Fruit fly (Drosophila melanogaster): ENCODE data around the gene Clic.
A peak's percentile ranks its signal among the peaks of the same experiment; 100 is the strongest.

Clic gene

DNA sequence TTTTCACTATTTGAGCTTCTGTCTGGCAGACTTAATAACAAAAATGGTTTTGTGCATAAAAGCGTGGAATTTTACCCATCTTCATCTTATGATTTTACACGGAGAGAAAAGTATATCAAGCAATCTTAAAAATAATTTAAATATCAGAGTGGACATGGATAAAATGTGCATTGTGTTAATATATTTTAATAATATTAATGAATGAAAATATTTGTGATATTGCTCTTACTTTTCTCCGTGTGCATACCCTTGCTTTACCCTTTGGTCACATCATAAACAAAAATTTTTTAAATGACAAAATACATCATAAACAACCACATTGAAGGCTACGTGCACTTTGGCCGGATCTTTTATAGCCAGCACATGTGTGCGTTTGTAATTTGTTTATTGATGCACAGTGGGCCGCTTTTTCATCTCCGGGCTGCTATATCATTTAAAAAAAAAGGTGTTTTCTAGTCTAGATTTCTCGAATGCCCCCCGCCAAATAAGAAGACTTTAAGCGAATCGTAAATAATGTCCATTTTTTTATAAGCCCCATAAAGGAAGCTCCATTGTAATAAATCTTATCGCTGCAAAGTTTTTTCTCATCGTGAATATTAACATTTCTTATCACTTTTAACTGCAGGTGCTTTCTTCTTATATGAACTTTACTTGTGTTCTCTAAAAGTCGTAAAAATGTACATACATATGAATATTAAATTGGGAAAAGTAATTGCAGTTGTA lies 57.5 kb downstream of the Clic start (continued):
- TF ChIP-seq dysf (GFP tag; IDR thresholded peaks at IDR 0.05) (peak; percentile 61; the same call in 2 of the 3 replicates), fd3F (GFP tag; optimal IDR thresholded peaks at IDR 0.05) (peak; percentile 32), pzg (GFP tag; optimal IDR thresholded peaks at IDR 0.05) (no peak), az2 (GFP tag; optimal IDR thresholded peaks at IDR 0.05) (peak; percentile 47), Rx (GFP tag; IDR thresholded peaks at IDR 0.05) (peak; percentile 8; the same call in 1 of the 2 replicates), CG13123 (GFP tag; optimal IDR thresholded peaks at IDR 0.05) (no peak), CG7745 (tag; optimal IDR thresholded peaks at IDR 0.05) (no peak), slp2 (GFP tag; optimal IDR thresholded peaks at IDR 0.05) (no peak), CG4424 (GFP tag; optimal IDR thresholded peaks at IDR 0.05) (peak; percentile 65), CG11504 (tag; optimal IDR thresholded peaks at IDR 0.05) (peak; percentile 74), CG42726 (GFP tag; IDR thresholded peaks at IDR 0.05; ENCODE audit: partially characterized antibody) (no peak), dm (GFP tag; optimal IDR thresholded peaks at IDR 0.05) (no peak), CG18011 (GFP tag; optimal IDR thresholded peaks at IDR 0.05) (no peak), D19B (GFP tag; optimal IDR thresholded peaks at IDR 0.05) (peak; percentile 8), CG6813 (GFP tag; optimal IDR thresholded peaks at IDR 0.05) (no peak), mam (GFP tag; optimal IDR thresholded peaks at IDR 0.05) (no peak), knrl (GFP tag; IDR thresholded peaks at IDR 0.05; ENCODE audit: partially characterized antibody) (no peak), CG8281 (tag; optimal IDR thresholded peaks at IDR 0.05) (peak; percentile 9), sug (tag; optimal IDR thresholded peaks at IDR 0.05) (peak; percentile 23), ATbp (GFP tag; optimal IDR thresholded peaks at IDR 0.05) (no peak), CG11456 (GFP tag; IDR thresholded peaks at IDR 0.05) (0 out of 3 replicates have a peak, but pooled peaks have one; percentile 38), so (GFP tag; IDR thresholded peaks at IDR 0.05) (0 out of 3 replicates have a peak, but pooled peaks have one; percentile 40), CG8388 (GFP tag; optimal IDR thresholded peaks at IDR 0.05) (peak; percentile 54), CG10366 (GFP tag; IDR thresholded peaks at IDR 0.05) (no peak), Nf-YB (GFP tag; optimal IDR thresholded peaks at IDR 0.05) (no peak), CG18764 (GFP tag; optimal IDR thresholded peaks at IDR 0.05) (no peak), CG12104 (GFP tag; optimal IDR thresholded peaks at IDR 0.05) (no peak), jumu (GFP tag; optimal IDR thresholded peaks at IDR 0.05) (no peak), Fer3 (tag; optimal IDR thresholded peaks at IDR 0.05) (peak; percentile 36), CG13775 (GFP tag; optimal IDR thresholded peaks at IDR 0.05) (peak; percentile 27), dimm (GFP tag; IDR thresholded peaks at IDR 0.05) (no peak), esg (GFP tag; conservative IDR thresholded peaks at IDR 0.05) (peak; percentile 41; the same call in 1 of the 2 replicates), CG7963 (GFP tag; IDR thresholded peaks at IDR 0.05; ENCODE audit: partially characterized antibody) (no peak), Ravus (GFP tag; IDR thresholded peaks at IDR 0.05) (no peak), E2f2 (GFP tag; IDR thresholded peaks at IDR 0.05) (peak; percentile 43; the same call in 1 of the 2 replicates), Drgx (GFP tag; IDR thresholded peaks at IDR 0.05) (peak; percentile 69), rib (GFP tag; IDR thresholded peaks at IDR 0.05) (no peak), PHDP (tag; optimal IDR thresholded peaks at IDR 0.05) (peak; percentile 43), CG1603 (tag; optimal IDR thresholded peaks at IDR 0.05) (peak; percentile 35), trh (GFP tag; optimal IDR thresholded peaks at IDR 0.05) (no peak), scrt (GFP tag; optimal IDR thresholded peaks at IDR 0.05) (no peak), CG18262 (tag; optimal IDR thresholded peaks at IDR 0.05) (peak; percentile 49), HmgD (GFP tag; optimal IDR thresholded peaks at IDR 0.05) (no peak), CG31388 (GFP tag; optimal IDR thresholded peaks at IDR 0.05) (no peak), pb (GFP tag; optimal IDR thresholded peaks at IDR 0.05) (no peak), yki (optimal IDR thresholded peaks at IDR 0.05) (no peak), CG8924 (tag; optimal IDR thresholded peaks at IDR 0.05) (peak; percentile 56), CG10147 (GFP tag; optimal IDR thresholded peaks at IDR 0.05) (no peak), CG2712 (tag; optimal IDR thresholded peaks at IDR 0.05) (peak; percentile 66), ems (GFP tag; optimal IDR thresholded peaks at IDR 0.05) (no peak)
